Fruit fly (Drosophila melanogaster): ENCODE measurements around the gene CG13605.
A peak's percentile ranks its signal among the peaks of the same experiment; 100 is the strongest.

The CG13605 gene

dm6 chr3R:24148838-24149237 lies 36.6 kb upstream of the CG13605 start, which contains the start of gene Slimp:
Slimp (minus strand) TSS chr3R:24148967.
- TF ChIP-seq Pif1B (GFP tag; optimal IDR thresholded peaks at IDR 0.05) (peak; percentile 2), gl (tag; optimal IDR thresholded peaks at IDR 0.05) (no peak), rn (GFP tag; IDR thresholded peaks at IDR 0.05) (no peak), Pif1A (GFP tag; optimal IDR thresholded peaks at IDR 0.05) (peak; percentile 47), CG4496 (GFP tag; IDR thresholded peaks at IDR 0.05) (no peak), CG32121 (GFP tag; IDR thresholded peaks at IDR 0.05) (0 out of 2 replicates have a peak, but pooled peaks have one; percentile 19)

- TF ChIP-seq fd96Ca (GFP tag; IDR thresholded peaks at IDR 0.05) (peak; percentile 72; the same call in 2 of the 3 replicates), CG10348 (GFP tag; IDR thresholded peaks at IDR 0.05) (no peak), CG34367 (tag; optimal IDR thresholded peaks at IDR 0.05) (peak; percentile 70), CG4496 (GFP tag; IDR thresholded peaks at IDR 0.05) (peak; percentile 62; the same call in 2 of the 3 replicates), D1 (tag; optimal IDR thresholded peaks at IDR 0.05) (peak; percentile 47), CG12605 (GFP tag; IDR thresholded peaks at IDR 0.05) (no peak), Pif1B (GFP tag; optimal IDR thresholded peaks at IDR 0.05) (peak; percentile 62), Pif1A (GFP tag; optimal IDR thresholded peaks at IDR 0.05) (peak; percentile 78), Ets98B (GFP tag; IDR thresholded peaks at IDR 0.05) (peak; percentile 17; the same call in 1 of the 2 replicates), rn (GFP tag; IDR thresholded peaks at IDR 0.05) (no peak), CG32121 (GFP tag; IDR thresholded peaks at IDR 0.05) (0 out of 2 replicates have a peak, but pooled peaks have one; percentile 7), CG17806 (tag; optimal IDR thresholded peaks at IDR 0.05) (peak; percentile 79), gl (tag; optimal IDR thresholded peaks at IDR 0.05) (peak; percentile 60), CG8159 (tag; optimal IDR thresholded peaks at IDR 0.05) (peak; percentile 75), CG14655 (GFP tag; optimal IDR thresholded peaks at IDR 0.05) (peak; percentile 90), CG15710 (tag; optimal IDR thresholded peaks at IDR 0.05) (peak; percentile 74), CG9948 (tag; optimal IDR thresholded peaks at IDR 0.05) (peak; percentile 85), CG13204 (GFP tag; optimal IDR thresholded peaks at IDR 0.05) (no peak), CG8301 (tag; optimal IDR thresholded peaks at IDR 0.05) (peak; percentile 86)
These were observed 32.4 kb upstream of the CG13605 start for dm6 chr3R:24144542-24144941.

dm6 chr3R:24143779-24144178 lies 31.6 kb upstream of the CG13605 start:
- TF ChIP-seq EcR (GFP tag; optimal IDR thresholded peaks at IDR 0.05) (no peak), CG10348 (GFP tag; IDR thresholded peaks at IDR 0.05) (no peak), gl (tag; optimal IDR thresholded peaks at IDR 0.05) (no peak), CG13204 (GFP tag; optimal IDR thresholded peaks at IDR 0.05) (no peak), CG34367 (tag; optimal IDR thresholded peaks at IDR 0.05) (peak; percentile 54), CG8159 (tag; optimal IDR thresholded peaks at IDR 0.05) (peak; percentile 60), Pif1B (GFP tag; optimal IDR thresholded peaks at IDR 0.05) (peak; percentile 67), D1 (tag; optimal IDR thresholded peaks at IDR 0.05) (no peak), CG32121 (GFP tag; IDR thresholded peaks at IDR 0.05) (no peak), Ets98B (GFP tag; IDR thresholded peaks at IDR 0.05) (no peak), rn (GFP tag; IDR thresholded peaks at IDR 0.05) (no peak), CG8301 (tag; optimal IDR thresholded peaks at IDR 0.05) (peak; percentile 64), CG9948 (tag; optimal IDR thresholded peaks at IDR 0.05) (peak; percentile 53), CG17806 (tag; optimal IDR thresholded peaks at IDR 0.05) (peak; percentile 32), CG14655 (GFP tag; optimal IDR thresholded peaks at IDR 0.05) (peak; percentile 84), Snoo (tag; optimal IDR thresholded peaks at IDR 0.05) (peak; percentile 26), CG4496 (GFP tag; IDR thresholded peaks at IDR 0.05) (no peak), Pif1A (GFP tag; optimal IDR thresholded peaks at IDR 0.05) (peak; percentile 68), fd96Ca (GFP tag; IDR thresholded peaks at IDR 0.05) (peak; percentile 30; the same call in 1 of the 3 replicates), CG15710 (tag; optimal IDR thresholded peaks at IDR 0.05) (peak; percentile 53), CG12605 (GFP tag; IDR thresholded peaks at IDR 0.05) (no peak)

- no peak for TF ChIP-seq CG12605 (GFP tag; IDR thresholded peaks at IDR 0.05)
- peak; percentile 21; the same call in 1 of the 2 replicates for TF ChIP-seq CG32121 (GFP tag; IDR thresholded peaks at IDR 0.05)
- peak; percentile 18 for TF ChIP-seq CG13204 (GFP tag; optimal IDR thresholded peaks at IDR 0.05)
These were observed 31.2 kb upstream of the CG13605 start for dm6 chr3R:24143372-24143771.

dm6 chr3R:24142971-24143370 lies 30.8 kb upstream of the CG13605 start:
- peak; percentile 81 for TF ChIP-seq Ets98B (GFP tag; IDR thresholded peaks at IDR 0.05)
- TF ChIP-seq CG13204 (GFP tag; optimal IDR thresholded peaks at IDR 0.05) = peak; percentile 38
- peak; percentile 82 for TF ChIP-seq CG12605 (GFP tag; IDR thresholded peaks at IDR 0.05)
- TF ChIP-seq Pif1A (GFP tag; optimal IDR thresholded peaks at IDR 0.05) = peak; percentile 86
- no peak for TF ChIP-seq CG10348 (GFP tag; IDR thresholded peaks at IDR 0.05)
- peak; percentile 89 for TF ChIP-seq CG15710 (tag; optimal IDR thresholded peaks at IDR 0.05)
- TF ChIP-seq CG14655 (GFP tag; optimal IDR thresholded peaks at IDR 0.05) = peak; percentile 85
- TF ChIP-seq rn (GFP tag; IDR thresholded peaks at IDR 0.05) = peak; percentile 81
- TF ChIP-seq CG9948 (tag; optimal IDR thresholded peaks at IDR 0.05) = peak; percentile 85
- TF ChIP-seq Snoo (tag; optimal IDR thresholded peaks at IDR 0.05) = peak; percentile 83
- TF ChIP-seq CG8301 (tag; optimal IDR thresholded peaks at IDR 0.05) = peak; percentile 78
- peak; percentile 55 for TF ChIP-seq CG32121 (GFP tag; IDR thresholded peaks at IDR 0.05)
- peak; percentile 46 for TF ChIP-seq D1 (tag; optimal IDR thresholded peaks at IDR 0.05)
- peak; percentile 89 for TF ChIP-seq CG4496 (GFP tag; IDR thresholded peaks at IDR 0.05)
- TF ChIP-seq CG8159 (tag; optimal IDR thresholded peaks at IDR 0.05) = peak; percentile 92
- peak; percentile 75 for TF ChIP-seq gl (tag; optimal IDR thresholded peaks at IDR 0.05)
- TF ChIP-seq Pif1B (GFP tag; optimal IDR thresholded peaks at IDR 0.05) = peak; percentile 88
- TF ChIP-seq fd96Ca (GFP tag; IDR thresholded peaks at IDR 0.05) = peak; percentile 89
- TF ChIP-seq CG34367 (tag; optimal IDR thresholded peaks at IDR 0.05) = peak; percentile 80
- TF ChIP-seq CG17806 (tag; optimal IDR thresholded peaks at IDR 0.05) = peak; percentile 89
- no peak for TF ChIP-seq EcR (GFP tag; optimal IDR thresholded peaks at IDR 0.05)
